Fruit fly (Drosophila melanogaster) whole organism, embryonic: ENCODE measurements around the gene CG7974.

Source experiments
- Bdp1 ChIP-seq: fragments of 200-800 bp; sonication (Bioruptor generic); optimal IDR thresholded peaks from 3 replicates; lab custom pipeline; 2016; ENCODE audit warnings: missing biosample characterization, missing genetic modification characterization
- CG10979 ChIP-seq: fragments of 200-800 bp; sonication (Bioruptor generic); optimal IDR thresholded peaks from 2 replicates; lab custom pipeline; 2018; ENCODE audit warnings: missing biosample characterization, mild to moderate bottlenecking, missing genetic modification characterization, moderate library complexity
- CG11247 ChIP-seq: fragments of 200-800 bp; sonication (Bioruptor generic); IDR thresholded peaks from 2 replicates; pipeline ENCODE4 v1.3.6; 2022; ENCODE audit warnings: missing biosample characterization, missing genetic modification characterization
- CG15073 ChIP-seq: fragments of 200-800 bp; sonication (Bioruptor generic); optimal IDR thresholded peaks from 2 replicates; lab custom pipeline; 2016; ENCODE audit warnings: missing biosample characterization, missing genetic modification characterization
- CG15269 ChIP-seq: fragments of 200-800 bp; sonication (Bioruptor generic); optimal IDR thresholded peaks from 2 replicates; lab custom pipeline; 2018; ENCODE audit warnings: missing biosample characterization, mild to moderate bottlenecking, missing genetic modification characterization, moderate library complexity
- CG1603 ChIP-seq: fragments of 200-800 bp; sonication (Bioruptor generic); optimal IDR thresholded peaks from 2 replicates; lab custom pipeline; 2019; ENCODE audit warnings: missing biosample characterization, mild to moderate bottlenecking, missing genetic modification characterization, moderate library complexity
- CG16815 ChIP-seq: fragments of 200-800 bp; sonication (Bioruptor generic); optimal IDR thresholded peaks from 3 replicates; lab custom pipeline; 2017; ENCODE audit warnings: missing biosample characterization, mild to moderate bottlenecking, missing genetic modification characterization
- CG2712 ChIP-seq: fragments of 200-800 bp; optimal IDR thresholded peaks from 3 replicates; lab custom pipeline; 2019; ENCODE audit warnings: missing biosample characterization, mild to moderate bottlenecking, missing genetic modification characterization, moderate library complexity
- CG30403 ChIP-seq: fragments of 200-800 bp; sonication (Bioruptor generic); optimal IDR thresholded peaks from 3 replicates; lab custom pipeline; 2016; ENCODE audit warnings: missing biosample characterization, missing genetic modification characterization
- CG30431 ChIP-seq: fragments of 200-800 bp; sonication (Bioruptor generic); optimal IDR thresholded peaks from 2 replicates; lab custom pipeline; 2017; ENCODE audit warnings: missing biosample characterization, missing genetic modification characterization
- CG32532 ChIP-seq: fragments of 200-800 bp; sonication (Bioruptor generic); IDR thresholded peaks from 2 replicates; pipeline ENCODE4 v1.3.6; 2022; ENCODE audit warnings: missing biosample characterization, missing genetic modification characterization
- CG3726 ChIP-seq: fragments of 200-800 bp; sonication (Bioruptor generic); IDR thresholded peaks from 3 replicates; pipeline ENCODE4, ENCODE4 v1.3.6; 2022; ENCODE audit warnings: missing biosample characterization, missing genetic modification characterization
- CG4404 ChIP-seq: fragments of 200-800 bp; sonication (Bioruptor generic); IDR thresholded peaks from 2 replicates; pipeline ENCODE4 v1.3.6; 2022; ENCODE audit warnings: missing biosample characterization, missing genetic modification characterization
- CG4424 ChIP-seq: fragments of 200-800 bp; sonication (Bioruptor generic); optimal IDR thresholded peaks from 3 replicates; lab custom pipeline; 2016; ENCODE audit warnings: missing biosample characterization, missing genetic modification characterization
- CG6272 ChIP-seq: fragments of 200-800 bp; sonication (Bioruptor generic); IDR thresholded peaks from 2 replicates; pipeline ENCODE4 v1.3.6; 2022; ENCODE audit warnings: missing biosample characterization, missing genetic modification characterization
- CG7357 ChIP-seq: fragments of 200-800 bp; sonication (Bioruptor generic); IDR thresholded peaks from 3 replicates; pipeline ENCODE4 v1.3.6; 2022; ENCODE audit warnings: missing biosample characterization, missing genetic modification characterization
- CG7372 ChIP-seq: fragments of 200-800 bp; sonication (Bioruptor generic); IDR thresholded peaks from 2 replicates; pipeline ENCODE4 v1.3.6; 2022; ENCODE audit warnings: missing biosample characterization, missing genetic modification characterization
- CG8281 ChIP-seq: fragments of 200-800 bp; sonication (Bioruptor generic); optimal IDR thresholded peaks from 2 replicates; lab custom pipeline; 2018; ENCODE audit warnings: missing biosample characterization, mild to moderate bottlenecking, missing genetic modification characterization, moderate library complexity
- CG9437 ChIP-seq: fragments of 200-800 bp; sonication (Bioruptor generic); optimal IDR thresholded peaks from 2 replicates; lab custom pipeline; 2018; ENCODE audit warnings: missing biosample characterization, mild to moderate bottlenecking, missing genetic modification characterization
- CrebB ChIP-seq: fragments of 200-800 bp; sonication (Bioruptor generic); optimal IDR thresholded peaks from 3 replicates; lab custom pipeline; 2018; ENCODE audit warnings: missing biosample characterization, mild to moderate bottlenecking, missing genetic modification characterization
- Dref ChIP-seq: fragments of 200-800 bp; sonication (Bioruptor generic); IDR thresholded peaks from 2 replicates; pipeline ENCODE4 v1.3.6; 2022; ENCODE audit warnings: missing biosample characterization, missing genetic modification characterization
- E2f2 ChIP-seq: fragments of 200-800 bp; sonication (Bioruptor generic); IDR thresholded peaks from 2 replicates; pipeline ENCODE4 v1.3.6; 2022; ENCODE audit warnings: missing biosample characterization, missing genetic modification characterization
- Eip74EF ChIP-seq, 2 experiments: fragments of 200-800 bp in 1 of 2; fragments of >200 bp in 1 of 2; sonication (Bioruptor generic) in 1 of 2; optimal IDR thresholded peaks; 2 replicates each; lab custom pipeline; 2017 to 2019; ENCODE audit warnings: missing biosample characterization in 2 of 2, missing genetic modification characterization in 2 of 2, mild to moderate bottlenecking in 1 of 2, moderate library complexity in 1 of 2
- Fer2 ChIP-seq: fragments of 200-800 bp; sonication (Bioruptor generic); optimal IDR thresholded peaks from 2 replicates; lab custom pipeline; 2018; ENCODE audit warnings: missing biosample characterization, mild to moderate bottlenecking, missing genetic modification characterization, moderate library complexity
- HHEX ChIP-seq: fragments of 200-800 bp; sonication (Bioruptor generic); optimal IDR thresholded peaks from 3 replicates; lab custom pipeline; 2017; ENCODE audit warnings: missing biosample characterization, mild to moderate bottlenecking, missing genetic modification characterization, missing genetic modification reagents
- HmgZ ChIP-seq: fragments of 200-800 bp; sonication (Bioruptor generic); optimal IDR thresholded peaks from 2 replicates; lab custom pipeline; 2018; ENCODE audit warnings: missing biosample characterization, mild to moderate bottlenecking, missing genetic modification characterization
- Hmr ChIP-seq: fragments of 200-800 bp; sonication (Bioruptor generic); optimal IDR thresholded peaks from 3 replicates; lab custom pipeline; 2017; ENCODE audit warnings: mild to moderate bottlenecking, missing biosample characterization, missing genetic modification reagents, missing genetic modification characterization
- Mrtf ChIP-seq: fragments of 200-800 bp; sonication (Bioruptor generic); IDR thresholded peaks from 3 replicates; pipeline ENCODE4 v1.3.6; 2022; ENCODE audit warnings: missing biosample characterization, missing genetic modification characterization
- Nf-YA ChIP-seq: fragments of 200-800 bp; sonication (Bioruptor generic); IDR thresholded peaks from 2 replicates; pipeline ENCODE4 v1.3.6; 2022; ENCODE audit warnings: missing biosample characterization, missing genetic modification characterization
- Ptx1 ChIP-seq: fragments of 200-800 bp; sonication (Bioruptor generic); IDR thresholded peaks from 2 replicates; pipeline ENCODE4 v1.3.6; 2022; ENCODE audit warnings: missing biosample characterization, missing genetic modification characterization
- Six4 ChIP-seq: fragments of 200-800 bp; sonication (Bioruptor generic); optimal IDR thresholded peaks from 2 replicates; lab custom pipeline; 2016; ENCODE audit warnings: missing biosample characterization, missing genetic modification characterization
- Ssrp ChIP-seq: fragments of 200-800 bp; sonication (Bioruptor generic); optimal IDR thresholded peaks from 2 replicates; lab custom pipeline; 2018; ENCODE audit warnings: missing biosample characterization, mild to moderate bottlenecking, missing genetic modification characterization, moderate library complexity
- Trl ChIP-seq, 3 experiments: fragments of >200 bp in 2 of 3; fragments of 200-800 bp in 1 of 3; sonication (Bioruptor generic) in 1 of 3; optimal IDR thresholded peaks; 2 replicates in 1 of 3; 3 replicates in 2 of 3; lab custom pipeline; 2016 to 2017; ENCODE audit warnings: missing biosample characterization in 1 of 3, missing genetic modification characterization in 1 of 3
- chinmo ChIP-seq: fragments of 200-800 bp; sonication (Bioruptor generic); IDR thresholded peaks from 4 replicates; pipeline ENCODE4 v1.3.6; 2022; ENCODE audit warnings: missing biosample characterization, missing genetic modification characterization; ENCODE audit not compliant: partially characterized antibody
- exex ChIP-seq: fragments of 200-800 bp; sonication (Bioruptor generic); optimal IDR thresholded peaks from 4 replicates; lab custom pipeline; 2018; ENCODE audit warnings: missing biosample characterization, mild to moderate bottlenecking, missing genetic modification characterization, moderate library complexity
- eyg ChIP-seq: fragments of 200-800 bp; sonication (Bioruptor generic); optimal IDR thresholded peaks from 3 replicates; lab custom pipeline; 2016; ENCODE audit warnings: missing biosample characterization, missing genetic modification characterization
- fru ChIP-seq: fragments of >200 bp; optimal IDR thresholded peaks from 2 replicates; lab custom pipeline; 2017
- ftz-f1 ChIP-seq: fragments of 200-800 bp; sonication (Bioruptor generic); optimal IDR thresholded peaks from 2 replicates; lab custom pipeline; 2016; ENCODE audit warnings: missing biosample characterization, missing genetic modification characterization
- fu2 ChIP-seq: fragments of 200-800 bp; sonication (Bioruptor generic); optimal IDR thresholded peaks from 2 replicates; lab custom pipeline; 2016; ENCODE audit warnings: missing biosample characterization, missing genetic modification characterization
- gem ChIP-seq: fragments of 200-800 bp; sonication (Bioruptor generic); optimal IDR thresholded peaks from 2 replicates; lab custom pipeline; 2019; ENCODE audit warnings: missing biosample characterization, mild to moderate bottlenecking, missing genetic modification characterization, moderate library complexity
- hkb ChIP-seq, 2 experiments: fragments of 200-800 bp in 1 of 2; fragments of >200 bp in 1 of 2; sonication (Bioruptor generic) in 1 of 2; IDR thresholded peaks in 1 of 2; optimal IDR thresholded peaks in 1 of 2; 2 replicates each; pipeline versions ENCODE4 v1.3.6 to Lab custom; 2017 to 2022; ENCODE audit warnings: missing biosample characterization in 1 of 2, missing genetic modification characterization in 1 of 2
- jigr1 ChIP-seq: fragments of 200-800 bp; sonication (Bioruptor generic); IDR thresholded peaks from 3 replicates; pipeline ENCODE4 v1.3.6; 2022; ENCODE audit warnings: missing biosample characterization, missing genetic modification characterization
- kni ChIP-seq: fragments of 200-800 bp; sonication (Bioruptor generic); optimal IDR thresholded peaks from 3 replicates; lab custom pipeline; 2017; ENCODE audit warnings: mild to moderate bottlenecking, missing biosample characterization, missing genetic modification reagents, missing genetic modification characterization
- nmo ChIP-seq: fragments of 200-800 bp; sonication (Bioruptor generic); optimal IDR thresholded peaks from 2 replicates; lab custom pipeline; 2018; ENCODE audit warnings: missing biosample characterization, mild to moderate bottlenecking, missing genetic modification characterization, moderate library complexity
- pnt ChIP-seq: fragments of 200-800 bp; sonication (Bioruptor generic); optimal IDR thresholded peaks from 3 replicates; lab custom pipeline; 2016; ENCODE audit warnings: missing biosample characterization, missing genetic modification characterization
- sc ChIP-seq, 3 experiments: fragments of >200 bp in 2 of 3; fragments of 200-800 bp in 1 of 3; sonication (Bioruptor generic) in 1 of 3; optimal IDR thresholded peaks; 2 replicates in 2 of 3; 3 replicates in 1 of 3; lab custom pipeline; 2017; ENCODE audit warnings: mild to moderate bottlenecking in 1 of 3, missing biosample characterization in 1 of 3, missing genetic modification characterization in 1 of 3, missing genetic modification reagents in 1 of 3
- sr ChIP-seq: fragments of 200-800 bp; sonication (Bioruptor generic); IDR thresholded peaks from 3 replicates; pipeline ENCODE4 v1.3.6; 2022; ENCODE audit warnings: missing biosample characterization, missing genetic modification characterization
- wdn ChIP-seq: fragments of 200-800 bp; sonication (Bioruptor generic); IDR thresholded peaks from 2 replicates; pipeline ENCODE4 v1.3.6; 2022; ENCODE audit warnings: missing biosample characterization, missing genetic modification characterization
- zen2 ChIP-seq: fragments of 200-800 bp; sonication (Bioruptor generic); IDR thresholded peaks from 3 replicates; pipeline ENCODE4 v1.3.6; 2022; ENCODE audit warnings: missing biosample characterization, missing genetic modification characterization; ENCODE audit not compliant: partially characterized antibody

The CG7974 gene

DNA sequence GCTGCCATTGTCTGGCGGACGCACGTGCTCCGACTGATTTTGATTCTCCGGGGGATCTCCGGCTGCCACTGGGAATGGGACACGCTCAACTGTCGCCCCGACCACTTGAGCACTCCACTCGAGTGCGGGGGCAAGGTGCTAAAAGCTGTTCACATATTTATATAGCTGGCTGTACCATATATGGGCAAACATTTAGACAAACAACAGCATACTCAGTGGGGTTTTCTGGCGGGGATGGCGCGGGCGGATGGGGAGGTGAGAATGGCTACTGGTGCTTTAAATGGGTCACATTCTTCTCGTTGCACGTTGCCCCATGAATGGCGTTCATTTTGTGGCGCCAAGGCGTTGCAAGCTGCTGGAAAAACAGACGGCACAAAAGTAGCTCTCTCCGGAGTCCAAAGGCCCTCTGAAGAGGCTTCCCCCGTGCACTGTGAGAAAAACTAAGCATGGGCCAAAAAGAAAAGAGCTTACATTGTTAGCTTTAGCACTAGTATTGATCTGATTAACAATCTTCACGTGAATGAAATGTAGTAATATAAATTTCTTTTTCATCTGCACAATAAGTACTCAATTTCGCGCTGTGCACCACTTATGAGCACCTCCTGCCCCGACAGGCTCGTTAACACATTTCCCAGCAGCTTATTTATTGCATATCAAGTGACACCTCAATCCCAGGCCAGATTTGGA, 25.9 kb downstream of the CG7974 start (continued):
- no peak for TF ChIP-seq eyg
- TF ChIP-seq Six4 (GFP tag; lab: Kevin White, UChicago) = no peak
- TF ChIP-seq CG7372 (GFP tag; lab: Robert Waterston, UW) = no peak
- no peak for TF ChIP-seq CG8281 (tag; lab: Kevin White, UChicago)
- TF ChIP-seq pnt (GFP tag; lab: Kevin White, UChicago) = peak; percentile 7
- TF ChIP-seq Hmr = peak; percentile 21
- TF ChIP-seq CG1603 (tag; lab: Kevin White, UChicago) = peak; percentile 23
- TF ChIP-seq Dref = 0 out of 2 replicates have a peak, but pooled peaks have one; percentile 8
- no peak for TF ChIP-seq exex
- TF ChIP-seq Bdp1 (GFP tag; lab: Kevin White, UChicago) = peak; percentile 8
- TF ChIP-seq E2f2 (GFP tag; lab: Robert Waterston, UW) = no peak
- peak; percentile 58 for TF ChIP-seq CG2712 (tag; lab: Kevin White, UChicago)
- TF ChIP-seq zen2 (GFP tag; lab: Robert Waterston, UW) = no peak
- TF ChIP-seq CG6272 (GFP tag; lab: Robert Waterston, UW) = no peak
- peak; percentile 74 for TF ChIP-seq kni
- TF ChIP-seq gem (tag; lab: Kevin White, UChicago) = peak; percentile 50
- peak; percentile 26 for TF ChIP-seq Ssrp
- TF ChIP-seq Eip74EF (GFP tag; optimal IDR thresholded peaks at IDR 0.05; lab: Kevin White, UChicago) = no peak
- TF ChIP-seq jigr1 (GFP tag; lab: Robert Waterston, UW) = no peak
- no peak for TF ChIP-seq CG15073
- TF ChIP-seq CG15269 (tag; lab: Kevin White, UChicago) = no peak
- no peak for TF ChIP-seq CG30431 (GFP tag; lab: Kevin White, UChicago)
- TF ChIP-seq Ptx1 (GFP tag; lab: Robert Waterston, UW) = peak; percentile 29
- TF ChIP-seq ftz-f1 (GFP tag; lab: Kevin White, UChicago) = no peak
- TF ChIP-seq Mrtf = no peak
- TF ChIP-seq hkb (optimal IDR thresholded peaks at IDR 0.05; lab: Kevin White, UChicago) = no peak
- TF ChIP-seq hkb (GFP tag; IDR thresholded peaks at IDR 0.05; lab: Robert Waterston, UW) = 0 out of 2 replicates have a peak, but pooled peaks have one; percentile 41
- no peak for TF ChIP-seq chinmo (GFP tag; lab: Robert Waterston, UW)
- TF ChIP-seq HmgZ (tag; lab: Kevin White, UChicago) = no peak
- TF ChIP-seq CG4424 (GFP tag; lab: Kevin White, UChicago) = peak; percentile 57
- no peak for TF ChIP-seq CG3726 (GFP tag; lab: Robert Waterston, UW)
- no peak for TF ChIP-seq CG4404 (GFP tag; lab: Robert Waterston, UW)
- no peak for TF ChIP-seq fru (lab: Kevin White, UChicago)
- no peak for TF ChIP-seq wdn (GFP tag; lab: Robert Waterston, UW)
- TF ChIP-seq sr (GFP tag; lab: Robert Waterston, UW) = no peak
- TF ChIP-seq CG9437 (GFP tag; lab: Kevin White, UChicago) = no peak
- TF ChIP-seq Fer2 (tag; lab: Kevin White, UChicago) = no peak
- TF ChIP-seq sc (optimal IDR thresholded peaks at IDR 0.05; lab: Kevin White, UChicago) = no peak
- peak; percentile 46 for TF ChIP-seq sc (GFP tag; optimal IDR thresholded peaks at IDR 0.05; lab: Kevin White, UChicago)
- TF ChIP-seq CG32532 (GFP tag; lab: Robert Waterston, UW) = no peak
- TF ChIP-seq fu2 (GFP tag; lab: Kevin White, UChicago) = no peak
- no peak for TF ChIP-seq Trl (optimal IDR thresholded peaks at IDR 0.05; lab: Kevin White, UChicago)
- TF ChIP-seq Trl (GFP tag; optimal IDR thresholded peaks at IDR 0.05; lab: Kevin White, UChicago) = no peak
- no peak for TF ChIP-seq CG7357
- peak; percentile 10 for TF ChIP-seq CG30403 (GFP tag; lab: Kevin White, UChicago)
- TF ChIP-seq CrebB (tag; lab: Kevin White, UChicago) = no peak
- peak; percentile 11 for TF ChIP-seq CG16815 (GFP tag; lab: Kevin White, UChicago)
- peak; percentile 40 for TF ChIP-seq nmo
- TF ChIP-seq HHEX (GFP tag; lab: Kevin White, UChicago) = peak; percentile 52
- TF ChIP-seq Nf-YA (GFP tag; lab: Robert Waterston, UW) = no peak
- peak; percentile 67 for TF ChIP-seq CG10979
- TF ChIP-seq CG11247 (GFP tag; lab: Robert Waterston, UW) = no peak
